Worm (Caenorhabditis elegans) whole organism, L2 larva: ENCODE results near the gene F13H10.8.

Experiments used
- C34F6.9 ChIP-seq: fragments of 150-350 bp; optimal IDR thresholded peaks from 2 replicates; lab custom pipeline; 2014; ENCODE audit warnings: missing biosample characterization, missing genetic modification characterization
- F13H6.1 ChIP-seq: sonication (generic microtip); optimal IDR thresholded peaks from 2 replicates; lab custom pipeline; 2016; ENCODE audit warnings: missing genetic modification characterization, missing compliant biosample characterization
- R02D3.7 ChIP-seq: fragments of 150-350 bp; optimal IDR thresholded peaks from 2 replicates; lab custom pipeline; 2014; ENCODE audit warnings: missing biosample characterization, missing genetic modification characterization
- Y55F3AM.14 ChIP-seq: fragments of 200-800 bp; sonication (Bioruptor generic); optimal IDR thresholded peaks from 2 replicates; lab custom pipeline; 2018; ENCODE audit warnings: mild to moderate bottlenecking, missing genetic modification characterization, missing compliant biosample characterization
- ZK546.5 ChIP-seq: sonication (generic microtip); optimal IDR thresholded peaks from 2 replicates; lab custom pipeline; 2017; ENCODE audit warnings: missing biosample characterization, missing genetic modification characterization
- alr-1 ChIP-seq: fragments of 150-350 bp; optimal IDR thresholded peaks from 2 replicates; lab custom pipeline; 2014; ENCODE audit warnings: missing biosample characterization, missing genetic modification characterization
- aly-2 ChIP-seq: fragments of 150-350 bp; optimal IDR thresholded peaks from 2 replicates; lab custom pipeline; 2014; ENCODE audit warnings: missing biosample characterization, missing genetic modification characterization
- ama-1 ChIP-seq: fragments of 150-350 bp; optimal IDR thresholded peaks from 2 replicates; lab custom pipeline; 2018; ENCODE audit warnings: inconsistent platforms
- blmp-1 ChIP-seq: sonication (generic microtip); optimal IDR thresholded peaks from 2 replicates; lab custom pipeline; 2017; ENCODE audit warnings: missing genetic modification characterization, mild to moderate bottlenecking, missing compliant biosample characterization, antibody characterized with exemption, moderate library complexity; ENCODE audit not compliant: insufficient read depth
- ceh-16 ChIP-seq: fragments of 150-350 bp; optimal IDR thresholded peaks from 2 replicates; lab custom pipeline; 2014; ENCODE audit warnings: missing biosample characterization, missing genetic modification characterization
- ceh-82 ChIP-seq: fragments of 150-350 bp; optimal IDR thresholded peaks from 2 replicates; lab custom pipeline; 2014; ENCODE audit warnings: missing biosample characterization, missing genetic modification characterization
- crh-2 ChIP-seq: sonication (generic microtip); optimal IDR thresholded peaks from 2 replicates; lab custom pipeline; 2017; ENCODE audit warnings: missing biosample characterization, missing genetic modification characterization
- dmd-4 ChIP-seq: sonication (generic microtip); optimal IDR thresholded peaks from 2 replicates; lab custom pipeline; 2017; ENCODE audit warnings: missing biosample characterization, missing genetic modification characterization
- egl-27 ChIP-seq: sonication (generic microtip); optimal IDR thresholded peaks from 3 replicates; lab custom pipeline; 2017; ENCODE audit warnings: missing biosample characterization, missing genetic modification reagents, missing genetic modification characterization
- elt-1 ChIP-seq: fragments of 150-350 bp; optimal IDR thresholded peaks from 2 replicates; lab custom pipeline; 2014; ENCODE audit warnings: missing biosample characterization, missing genetic modification characterization
- elt-3 ChIP-seq: sonication (generic microtip); optimal IDR thresholded peaks from 2 replicates; lab custom pipeline; 2017; ENCODE audit warnings: missing biosample characterization, missing genetic modification characterization
- fos-1 ChIP-seq: fragments of 150-350 bp; optimal IDR thresholded peaks from 2 replicates; lab custom pipeline; 2014; ENCODE audit warnings: missing biosample characterization, missing genetic modification characterization
- gmeb-1 ChIP-seq: fragments of 150-350 bp; optimal IDR thresholded peaks from 2 replicates; lab custom pipeline; 2014; ENCODE audit warnings: missing biosample characterization, missing genetic modification characterization
- lin-11 ChIP-seq: fragments of 150-350 bp; sonication (generic microtip); optimal IDR thresholded peaks from 2 replicates; lab custom pipeline; 2014; ENCODE audit warnings: missing biosample characterization, missing genetic modification characterization, inconsistent platforms, mixed read lengths
- lin-13 ChIP-seq: fragments of 150-350 bp; optimal IDR thresholded peaks from 2 replicates; lab custom pipeline; 2014; ENCODE audit warnings: missing biosample characterization, missing genetic modification reagents, missing genetic modification characterization
- lin-39 ChIP-seq: fragments of 150-350 bp; optimal IDR thresholded peaks from 2 replicates; lab custom pipeline; 2014; ENCODE audit warnings: missing biosample characterization, missing genetic modification reagents, missing genetic modification characterization
- lsy-2 ChIP-seq, 2 experiments: fragments of 150-350 bp in 1 of 2; sonication (generic microtip) in 1 of 2; optimal IDR thresholded peaks; 2 replicates each; lab custom pipeline; 2014 to 2017; ENCODE audit warnings: missing biosample characterization in 2 of 2, missing genetic modification characterization in 2 of 2
- mab-5 ChIP-seq: fragments of 150-350 bp; optimal IDR thresholded peaks from 2 replicates; lab custom pipeline; 2014; ENCODE audit warnings: missing biosample characterization, missing genetic modification characterization
- mbf-1 ChIP-seq: sonication (generic microtip); optimal IDR thresholded peaks from 2 replicates; lab custom pipeline; 2017; ENCODE audit warnings: missing biosample characterization, missing genetic modification characterization
- mdl-1 ChIP-seq, 2 experiments: fragments of 150-350 bp in 1 of 2; sonication (generic microtip) in 1 of 2; optimal IDR thresholded peaks; 2 replicates each; lab custom pipeline; 2017; ENCODE audit warnings: missing biosample characterization in 2 of 2, missing genetic modification characterization in 2 of 2
- nhr-10 ChIP-seq: sonication (generic microtip); optimal IDR thresholded peaks from 2 replicates; lab custom pipeline; 2017; ENCODE audit warnings: missing biosample characterization, missing genetic modification characterization
- nhr-11 ChIP-seq: fragments of 150-350 bp; optimal IDR thresholded peaks from 2 replicates; lab custom pipeline; 2014; ENCODE audit warnings: missing biosample characterization, missing genetic modification characterization
- nhr-12 ChIP-seq: fragments of 150-350 bp; optimal IDR thresholded peaks from 2 replicates; lab custom pipeline; 2014; ENCODE audit warnings: missing biosample characterization, missing genetic modification characterization
- nhr-129 ChIP-seq: fragments of 150-350 bp; optimal IDR thresholded peaks from 2 replicates; lab custom pipeline; 2014; ENCODE audit warnings: missing biosample characterization, missing genetic modification characterization
- nhr-21 ChIP-seq: fragments of 150-350 bp; optimal IDR thresholded peaks from 2 replicates; lab custom pipeline; 2014; ENCODE audit warnings: missing biosample characterization, missing genetic modification characterization
- nhr-23 ChIP-seq: fragments of 150-350 bp; optimal IDR thresholded peaks from 2 replicates; lab custom pipeline; 2014; ENCODE audit warnings: missing biosample characterization, missing genetic modification reagents, missing genetic modification characterization
- nhr-237 ChIP-seq: fragments of 150-350 bp; optimal IDR thresholded peaks from 2 replicates; lab custom pipeline; 2014; ENCODE audit warnings: missing biosample characterization, missing genetic modification characterization
- nhr-25 ChIP-seq: fragments of 150-350 bp; sonication (generic microtip); optimal IDR thresholded peaks from 3 replicates; lab custom pipeline; 2014; ENCODE audit warnings: missing biosample characterization, missing genetic modification characterization
- nhr-6 ChIP-seq: fragments of 150-350 bp; optimal IDR thresholded peaks from 2 replicates; lab custom pipeline; 2014; ENCODE audit warnings: missing biosample characterization, missing genetic modification characterization
- nhr-77 ChIP-seq: fragments of 150-350 bp; optimal IDR thresholded peaks from 2 replicates; lab custom pipeline; 2014; ENCODE audit warnings: missing biosample characterization, missing genetic modification characterization
- peb-1 ChIP-seq: fragments of 150-350 bp; optimal IDR thresholded peaks from 2 replicates; lab custom pipeline; 2014; ENCODE audit warnings: missing biosample characterization, missing genetic modification characterization
- sem-4 ChIP-seq: fragments of 150-350 bp; optimal IDR thresholded peaks from 2 replicates; lab custom pipeline; 2014; ENCODE audit warnings: missing biosample characterization, missing genetic modification reagents, missing genetic modification characterization
- skn-1 ChIP-seq: sonication (generic microtip); optimal IDR thresholded peaks from 2 replicates; lab custom pipeline; 2017; ENCODE audit warnings: missing biosample characterization, missing genetic modification characterization
- sma-3 ChIP-seq: sonication (generic microtip); optimal IDR thresholded peaks from 2 replicates; lab custom pipeline; 2016; ENCODE audit warnings: missing genetic modification reagents, missing genetic modification characterization, missing compliant biosample characterization
- sma-9 ChIP-seq, 2 experiments: fragments of 150-350 bp in 1 of 2; sonication (generic microtip) in 1 of 2; optimal IDR thresholded peaks; 2 replicates each; lab custom pipeline; 2014 to 2016; ENCODE audit warnings: missing genetic modification characterization in 2 of 2, mild to moderate bottlenecking in 1 of 2, missing biosample characterization in 1 of 2, missing compliant biosample characterization in 1 of 2, missing genetic modification reagents in 1 of 2, moderate library complexity in 1 of 2
- snpc-4 ChIP-seq: fragments of 150-350 bp; optimal IDR thresholded peaks from 2 replicates; lab custom pipeline; 2014; ENCODE audit warnings: missing biosample characterization, missing genetic modification characterization
- unc-39 ChIP-seq: fragments of 150-350 bp; optimal IDR thresholded peaks from 2 replicates; lab custom pipeline; 2014; ENCODE audit warnings: missing biosample characterization, missing genetic modification characterization
- unc-55 ChIP-seq: fragments of 150-350 bp; sonication (generic microtip); optimal IDR thresholded peaks from 3 replicates; lab custom pipeline; 2014; ENCODE audit warnings: missing biosample characterization, missing genetic modification reagents, missing genetic modification characterization
- unc-62 ChIP-seq: fragments of 150-350 bp; optimal IDR thresholded peaks from 2 replicates; lab custom pipeline; 2014; ENCODE audit warnings: missing biosample characterization, missing genetic modification reagents, missing genetic modification characterization
- zag-1 ChIP-seq: fragments of 150-350 bp; optimal IDR thresholded peaks from 2 replicates; lab custom pipeline; 2014; ENCODE audit warnings: missing biosample characterization, missing genetic modification characterization
- ztf-1 ChIP-seq: fragments of 200-800 bp; sonication (Bioruptor generic); conservative IDR thresholded peaks from 2 replicates; pipeline ENCODE4 v1.3.6; 2022; ENCODE audit warnings: missing genetic modification characterization, missing compliant biosample characterization
- ztf-11 ChIP-seq: sonication (generic microtip); optimal IDR thresholded peaks from 2 replicates; lab custom pipeline; 2017; ENCODE audit warnings: missing biosample characterization, missing genetic modification characterization
- ztf-4 ChIP-seq: fragments of 150-350 bp; optimal IDR thresholded peaks from 2 replicates; lab custom pipeline; 2014; ENCODE audit warnings: missing biosample characterization, missing genetic modification characterization

F13H10.8 gene

ce11 chrIV:10971636-10972199 is 48.6 kb upstream of the F13H10.8 start:
- TF ChIP-seq mab-5 (tag; lab: Kevin White, UChicago) (no peak), Y55F3AM.14 (GFP tag; lab: Kevin White, UChicago) (no peak), F13H6.1 (tag; lab: Kevin White, UChicago) (peak; percentile 35), gmeb-1 (tag; lab: Kevin White, UChicago) (peak; percentile 26), blmp-1 (tag; lab: Kevin White, UChicago) (peak; percentile 47), lin-13 (GFP tag; lab: Kevin White, UChicago) (no peak), aly-2 (tag; lab: Kevin White, UChicago) (no peak), nhr-21 (no peak), elt-3 (no peak), R02D3.7 (tag; lab: Kevin White, UChicago) (no peak), sma-9 (GFP tag; optimal IDR thresholded peaks at IDR 0.05; lab: Kevin White, UChicago) (peak; percentile 58), sma-9 (tag; optimal IDR thresholded peaks at IDR 0.05; lab: Kevin White, UChicago) (no peak), nhr-6 (tag; lab: Kevin White, UChicago) (peak; percentile 47), C34F6.9 (tag; lab: Kevin White, UChicago) (no peak), snpc-4 (tag; lab: Kevin White, UChicago) (no peak), nhr-237 (tag; lab: Kevin White, UChicago) (no peak), nhr-77 (tag; lab: Kevin White, UChicago) (no peak), ztf-11 (no peak), nhr-23 (tag; lab: Kevin White, UChicago) (no peak), ceh-82 (tag; lab: Kevin White, UChicago) (no peak), mbf-1 (no peak), unc-62 (GFP tag; lab: Kevin White, UChicago) (no peak), nhr-11 (tag; lab: Kevin White, UChicago) (no peak), alr-1 (tag; lab: Kevin White, UChicago) (no peak), ztf-4 (tag; lab: Kevin White, UChicago) (no peak), unc-55 (GFP tag; lab: Kevin White, UChicago) (no peak), unc-39 (tag; lab: Kevin White, UChicago) (no peak), ceh-16 (tag; lab: Kevin White, UChicago) (peak; percentile 25), ztf-1 (GFP tag; lab: Robert Waterston, UW) (no peak), crh-2 (tag; lab: Kevin White, UChicago) (no peak), egl-27 (tag; lab: Kevin White, UChicago) (peak; percentile 27), nhr-12 (tag; lab: Kevin White, UChicago) (no peak), mdl-1 (tag; optimal IDR thresholded peaks at IDR 0.05; lab: Kevin White, UChicago) (peak in 1 of 2 experiments; percentile 23), lin-39 (tag; lab: Kevin White, UChicago) (no peak), elt-1 (tag; lab: Kevin White, UChicago) (no peak), ama-1 (lab: Kevin White, UChicago) (no peak), dmd-4 (tag; lab: Kevin White, UChicago) (no peak), skn-1 (no peak), sma-3 (GFP tag; lab: Kevin White, UChicago) (peak; percentile 41), nhr-25 (tag; lab: Kevin White, UChicago) (peak; percentile 78), lin-11 (tag; lab: Kevin White, UChicago) (no peak), sem-4 (no peak), nhr-129 (tag; lab: Kevin White, UChicago) (peak; percentile 63), ZK546.5 (no peak), peb-1 (no peak), fos-1 (tag; lab: Kevin White, UChicago) (peak; percentile 29), zag-1 (no peak), lsy-2 (tag; optimal IDR thresholded peaks at IDR 0.05; lab: Kevin White, UChicago) (peak in 1 of 2 experiments; percentile 4), nhr-10 (tag; lab: Kevin White, UChicago) (no peak)
- TF ChIP-seq, all 48 proteins: peak for 13
